Fruit fly (Drosophila melanogaster) whole organism, pupa: Measurements from ENCODE around the gene CG16711.

Source experiments
- CG12605 ChIP-seq: fragments of 200-800 bp; sonication (Bioruptor generic); IDR thresholded peaks from 2 replicates; pipeline ENCODE4 v1.3.6; 2022; ENCODE audit warnings: missing biosample characterization, missing genetic modification characterization
- CG13204 ChIP-seq: fragments of 200-800 bp; sonication (Bioruptor generic); optimal IDR thresholded peaks from 2 replicates; lab custom pipeline; 2018; ENCODE audit warnings: missing biosample characterization, mild to moderate bottlenecking, missing genetic modification characterization, moderate library complexity
- CG15710 ChIP-seq: fragments of 200-800 bp; sonication (Bioruptor generic); optimal IDR thresholded peaks from 2 replicates; lab custom pipeline; 2018; ENCODE audit warnings: missing biosample characterization, mild to moderate bottlenecking, missing genetic modification characterization, moderate library complexity
- CG17806 ChIP-seq: fragments of 200-800 bp; sonication (Bioruptor generic); optimal IDR thresholded peaks from 2 replicates; lab custom pipeline; 2018; ENCODE audit warnings: missing biosample characterization, mild to moderate bottlenecking, missing genetic modification characterization, moderate library complexity
- CG34367 ChIP-seq: fragments of 200-800 bp; sonication (Bioruptor generic); optimal IDR thresholded peaks from 2 replicates; lab custom pipeline; 2018; ENCODE audit warnings: missing biosample characterization, mild to moderate bottlenecking, missing genetic modification characterization
- CG4496 ChIP-seq: fragments of 200-800 bp; sonication (Bioruptor generic); IDR thresholded peaks from 3 replicates; pipeline ENCODE4 v1.3.6; 2022; ENCODE audit warnings: missing biosample characterization, missing genetic modification characterization
- CG8159 ChIP-seq: fragments of 200-800 bp; sonication (Bioruptor generic); optimal IDR thresholded peaks from 3 replicates; lab custom pipeline; 2018; ENCODE audit warnings: missing biosample characterization, mild to moderate bottlenecking, missing genetic modification characterization, moderate library complexity
- CG8301 ChIP-seq: fragments of 200-800 bp; sonication (Bioruptor generic); optimal IDR thresholded peaks from 2 replicates; lab custom pipeline; 2018; ENCODE audit warnings: missing biosample characterization, mild to moderate bottlenecking, missing genetic modification characterization
- D1 ChIP-seq: fragments of 200-800 bp; sonication (Bioruptor generic); optimal IDR thresholded peaks from 2 replicates; lab custom pipeline; 2018; ENCODE audit warnings: missing biosample characterization, mild to moderate bottlenecking, missing genetic modification characterization, moderate library complexity
- EcR ChIP-seq: fragments of 200-800 bp; sonication (Bioruptor generic); optimal IDR thresholded peaks from 3 replicates; lab custom pipeline; 2019; ENCODE audit warnings: missing biosample characterization, missing genetic modification characterization, mild to moderate bottlenecking, moderate library complexity, missing genetic modification reagents
- Ets98B ChIP-seq: fragments of 200-800 bp; sonication (Bioruptor generic); IDR thresholded peaks from 2 replicates; pipeline ENCODE4 v1.3.6; 2022; ENCODE audit warnings: missing biosample characterization, missing genetic modification characterization
- Pif1A ChIP-seq: fragments of 200-800 bp; sonication (Bioruptor generic); optimal IDR thresholded peaks from 3 replicates; lab custom pipeline; 2016; ENCODE audit warnings: missing biosample characterization, missing genetic modification characterization
- Pif1B ChIP-seq: fragments of 200-800 bp; sonication (Bioruptor generic); optimal IDR thresholded peaks from 3 replicates; lab custom pipeline; 2016; ENCODE audit warnings: missing biosample characterization, missing genetic modification characterization
- rn ChIP-seq: fragments of 200-800 bp; sonication (Bioruptor generic); IDR thresholded peaks from 2 replicates; pipeline ENCODE4 v1.3.6; 2022; ENCODE audit warnings: missing biosample characterization, missing genetic modification characterization

DNA sequence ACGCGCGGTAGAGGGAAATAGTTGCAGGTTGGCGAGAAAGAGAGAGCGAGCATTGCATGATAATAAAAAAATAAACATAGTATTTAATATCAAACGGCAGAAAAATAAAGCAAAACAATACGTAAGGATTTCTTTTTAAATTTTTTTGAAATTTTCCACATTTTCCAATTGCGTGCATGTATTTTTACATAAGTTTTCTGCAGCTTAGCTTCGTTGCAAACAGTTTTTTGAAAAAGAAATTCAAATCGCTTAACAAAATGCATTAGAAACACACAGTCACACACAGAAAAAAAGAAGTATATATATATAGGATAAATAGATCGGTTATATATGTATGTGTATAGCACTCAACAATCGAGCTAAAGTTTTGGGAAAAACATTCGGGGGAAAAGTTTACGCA lies 15.5 kb upstream of the CG16711 start:
- TF ChIP-seq CG12605 (GFP tag; lab: Robert Waterston, UW), result no peak
- TF ChIP-seq CG13204 (GFP tag; lab: Kevin White, UChicago), result no peak
- no peak for TF ChIP-seq CG8301
- no peak for TF ChIP-seq D1 (tag; lab: Kevin White, UChicago)
- no peak for TF ChIP-seq CG8159 (tag; lab: Kevin White, UChicago)
- no peak for TF ChIP-seq Pif1A (GFP tag; lab: Kevin White, UChicago)
- TF ChIP-seq CG17806 (tag; lab: Kevin White, UChicago), result no peak
- no peak for TF ChIP-seq CG15710
- TF ChIP-seq EcR (GFP tag; lab: Kevin White, UChicago), result no peak
- TF ChIP-seq CG34367 (tag; lab: Kevin White, UChicago), result no peak
- TF ChIP-seq CG4496 (GFP tag; lab: Robert Waterston, UW), result no peak
- TF ChIP-seq rn (GFP tag; lab: Robert Waterston, UW), result no peak
- TF ChIP-seq Pif1B (GFP tag; lab: Kevin White, UChicago), result no peak
- TF ChIP-seq Ets98B (GFP tag; lab: Robert Waterston, UW), result no peak
